Worm (Caenorhabditis elegans) whole organism, L4/young adult: Measurements from ENCODE around the gene pigw-1.

Experiments
- W03F9.2 ChIP-seq: fragments of 150-350 bp; optimal IDR thresholded peaks from 2 replicates; lab custom pipeline; 2014; ENCODE audit warnings: missing biosample characterization, missing genetic modification characterization
- dao-5 ChIP-seq: sonication (generic microtip); optimal IDR thresholded peaks from 2 replicates; lab custom pipeline; 2016; ENCODE audit warnings: missing genotype, missing genetic modification characterization, moderate library complexity, missing compliant biosample characterization
- him-1 ChIP-seq: sonication (generic microtip); optimal IDR thresholded peaks from 2 replicates; lab custom pipeline; 2016; ENCODE audit warnings: missing genotype, missing genetic modification reagents, missing genetic modification characterization, missing compliant biosample characterization

ce11 chrII:2843088-2843487 lies 41.6 kb downstream of the pigw-1 start, which contains the start of gene Y110A2AL.7:
- TF ChIP-seq him-1 (tag; lab: Kevin White, UChicago) = no peak
- TF ChIP-seq dao-5 (tag; lab: Kevin White, UChicago) = no peak
- TF ChIP-seq W03F9.2 = no peak
